Worm (Caenorhabditis elegans) whole organism, L4/young adult: ENCODE results near the gene C52G5.2.

ENCODE experiments used
- W03F9.2 ChIP-seq: fragments of 150-350 bp; optimal IDR thresholded peaks from 2 replicates; lab custom pipeline; 2014; ENCODE audit warnings: missing biosample characterization, missing genetic modification characterization
- dao-5 ChIP-seq: sonication (generic microtip); optimal IDR thresholded peaks from 2 replicates; lab custom pipeline; 2016; ENCODE audit warnings: missing genotype, missing genetic modification characterization, moderate library complexity, missing compliant biosample characterization
- him-1 ChIP-seq: sonication (generic microtip); optimal IDR thresholded peaks from 2 replicates; lab custom pipeline; 2016; ENCODE audit warnings: missing genotype, missing genetic modification reagents, missing genetic modification characterization, missing compliant biosample characterization

ce11 chrX:12834848-12835247, 8.3 kb upstream of the C52G5.2 start:
- TF ChIP-seq him-1 (tag; lab: Kevin White, UChicago) (no peak), dao-5 (no peak), W03F9.2 (tag; lab: Kevin White, UChicago) (no peak)
